Fruit fly (Drosophila melanogaster): ENCODE data around the gene CG3081.

The CG3081 gene

DNA sequence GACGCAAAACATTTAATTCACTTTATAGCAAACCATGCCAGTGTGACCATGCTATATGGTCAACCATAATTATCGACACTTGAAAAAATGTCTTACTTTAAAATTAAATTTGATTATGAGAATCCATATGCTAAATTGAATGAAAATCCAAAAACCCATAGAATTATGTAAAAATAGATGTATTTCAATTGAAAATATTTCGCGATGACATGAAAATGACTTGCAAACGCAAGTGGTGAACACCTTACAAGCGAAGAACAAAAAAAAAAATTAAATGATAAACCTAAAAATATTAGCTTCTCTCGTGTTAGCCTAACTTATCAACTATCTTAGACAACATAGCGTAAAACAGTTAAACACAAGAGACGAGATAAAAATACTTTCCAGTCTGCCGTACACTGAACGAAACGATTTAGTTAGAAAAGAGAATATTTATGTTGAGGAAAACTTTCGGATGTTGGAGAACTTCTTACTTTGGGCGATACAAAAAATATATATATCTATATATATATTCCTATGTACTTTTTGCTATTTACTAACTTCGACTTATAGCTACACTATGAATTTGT, 36.1 kb upstream of the CG3081 start (continued):
- TF ChIP-seq da (GFP tag; optimal IDR thresholded peaks at IDR 0.05) (no peak), CG10267 (tag; optimal IDR thresholded peaks at IDR 0.05) (peak; percentile 54), CG12219 (GFP tag; optimal IDR thresholded peaks at IDR 0.05) (peak; percentile 47), nmo (GFP tag; optimal IDR thresholded peaks at IDR 0.05) (peak; percentile 58), CG9876 (GFP tag; optimal IDR thresholded peaks at IDR 0.05) (no peak), H2.0 (GFP tag; IDR thresholded peaks at IDR 0.05) (peak; percentile 51), h (optimal IDR thresholded peaks at IDR 0.05) (no peak), lbe (GFP tag; optimal IDR thresholded peaks at IDR 0.05) (no peak), CG14860 (GFP tag; IDR thresholded peaks at IDR 0.05; ENCODE audit: partially characterized antibody) (no peak), sqz (GFP tag; optimal IDR thresholded peaks at IDR 0.05) (no peak), CHES-1-like (GFP tag; optimal IDR thresholded peaks at IDR 0.05) (peak; percentile 33), Ptx1 (GFP tag; IDR thresholded peaks at IDR 0.05) (peak; percentile 62), CG7963 (GFP tag; IDR thresholded peaks at IDR 0.05; ENCODE audit: partially characterized antibody) (no peak), NK7.1 (GFP tag; optimal IDR thresholded peaks at IDR 0.05) (no peak), aop (GFP tag; IDR thresholded peaks at IDR 0.05) (no peak), CG12391 (tag; optimal IDR thresholded peaks at IDR 0.05) (peak; percentile 67), otp (GFP tag; IDR thresholded peaks at IDR 0.05) (peak; percentile 60; the same call in 1 of the 3 replicates), mirr (GFP tag; optimal IDR thresholded peaks at IDR 0.05) (no peak), CG10462 (GFP tag; optimal IDR thresholded peaks at IDR 0.05) (peak; percentile 50), z (GFP tag; IDR thresholded peaks at IDR 0.05) (no peak), jigr1 (GFP tag; IDR thresholded peaks at IDR 0.05) (no peak), CG16815 (GFP tag; optimal IDR thresholded peaks at IDR 0.05) (no peak), CG15696 (tag; optimal IDR thresholded peaks at IDR 0.05) (peak; percentile 19), Vsx1 (GFP tag; optimal IDR thresholded peaks at IDR 0.05) (peak; percentile 17), ase (GFP tag; IDR thresholded peaks at IDR 0.05) (no peak), Med (GFP tag) (peak; percentile 77), chinmo (GFP tag; IDR thresholded peaks at IDR 0.05; ENCODE audit: partially characterized antibody) (no peak), CG31365 (tag; optimal IDR thresholded peaks at IDR 0.05) (no peak), MESR4 (GFP tag; optimal IDR thresholded peaks at IDR 0.05) (no peak), Eip74EF (GFP tag; optimal IDR thresholded peaks at IDR 0.05) (no peak), CTCF (GFP tag; optimal IDR thresholded peaks at IDR 0.05) (no peak), CG3838 (GFP tag; optimal IDR thresholded peaks at IDR 0.05) (no peak), Stat92E (GFP tag; optimal IDR thresholded peaks at IDR 0.05) (no peak), grn (GFP tag; optimal IDR thresholded peaks at IDR 0.05) (no peak), trh (GFP tag; optimal IDR thresholded peaks at IDR 0.05) (peak; percentile 24), CG12155 (GFP tag; optimal IDR thresholded peaks at IDR 0.05) (peak; percentile 32), salm (tag; optimal IDR thresholded peaks at IDR 0.05) (peak; percentile 33), CG1792 (GFP tag; optimal IDR thresholded peaks at IDR 0.05) (no peak), ato (GFP tag; IDR thresholded peaks at IDR 0.05; ENCODE audit: partially characterized antibody) (no peak), HLH54F (GFP tag; optimal IDR thresholded peaks at IDR 0.05) (peak; percentile 59), CoRest (tag; optimal IDR thresholded peaks at IDR 0.05) (peak; percentile 46), tup (GFP tag; optimal IDR thresholded peaks at IDR 0.05) (no peak), CG5953 (GFP tag; IDR thresholded peaks at IDR 0.05) (no peak), tx (GFP tag; optimal IDR thresholded peaks at IDR 0.05) (peak; percentile 20), CG31441 (GFP tag; IDR thresholded peaks at IDR 0.05) (peak; percentile 55; the same call in 1 of the 2 replicates), CG11695 (GFP tag; IDR thresholded peaks at IDR 0.05) (peak; percentile 67; the same call in 2 of the 3 replicates), sna (GFP tag; IDR thresholded peaks at IDR 0.05; ENCODE audit: partially characterized antibody) (no peak), CG12769 (tag; optimal IDR thresholded peaks at IDR 0.05) (no peak), hkb (optimal IDR thresholded peaks at IDR 0.05) (no peak), hkb (GFP tag; IDR thresholded peaks at IDR 0.05) (peak; percentile 56), CG2202 (tag; optimal IDR thresholded peaks at IDR 0.05) (no peak)

All from whole organism, embryonic.